Fruit fly (Drosophila melanogaster): ENCODE results near the gene meng.

Gene meng

dm6 chr2L:6693794-6694254, 48.5 kb upstream of the meng start (continued):
- TF ChIP-seq CG7271 (tag; optimal IDR thresholded peaks at IDR 0.05), result no peak
- no peak for TF ChIP-seq CG8281 (tag; optimal IDR thresholded peaks at IDR 0.05)
- no peak for TF ChIP-seq Ets97D (GFP tag; optimal IDR thresholded peaks at IDR 0.05)
- no peak for TF ChIP-seq B-H1 (GFP tag; IDR thresholded peaks at IDR 0.05)
- no peak for TF ChIP-seq prd (optimal IDR thresholded peaks at IDR 0.05)
- TF ChIP-seq prd (GFP tag; IDR thresholded peaks at IDR 0.05), result 0 out of 3 replicates have a peak, but pooled peaks have one; percentile 23
- no peak for TF ChIP-seq MBD-R2 (GFP tag; IDR thresholded peaks at IDR 0.05)
- TF ChIP-seq CG10366 (GFP tag; IDR thresholded peaks at IDR 0.05), result no peak; the same call in 1 of the 2 replicates
- TF ChIP-seq CG9797 (GFP tag; optimal IDR thresholded peaks at IDR 0.05), result no peak
- no peak for TF ChIP-seq pnt (GFP tag; optimal IDR thresholded peaks at IDR 0.05)
- peak; percentile 19 for TF ChIP-seq CG15011 (GFP tag; optimal IDR thresholded peaks at IDR 0.05)
- no peak for TF ChIP-seq repo (GFP tag; optimal IDR thresholded peaks at IDR 0.05)
- no peak for TF ChIP-seq Camta (GFP tag; optimal IDR thresholded peaks at IDR 0.05)
- no peak for TF ChIP-seq rib (GFP tag; IDR thresholded peaks at IDR 0.05)
- no peak for TF ChIP-seq CG6765 (GFP tag; optimal IDR thresholded peaks at IDR 0.05)
- no peak for TF ChIP-seq CG17568 (GFP tag; optimal IDR thresholded peaks at IDR 0.05)
- TF ChIP-seq gce (GFP tag; IDR thresholded peaks at IDR 0.05), result no peak
- no peak for TF ChIP-seq CG12155 (GFP tag; optimal IDR thresholded peaks at IDR 0.05)
- TF ChIP-seq CrebB (tag; optimal IDR thresholded peaks at IDR 0.05), result no peak
- 0 out of 2 replicates have a peak, but pooled peaks have one; percentile 12 for TF ChIP-seq vvl (GFP tag; IDR thresholded peaks at IDR 0.05)
- TF ChIP-seq CG34376 (GFP tag; optimal IDR thresholded peaks at IDR 0.05), result peak; percentile 14
- peak; percentile 14 for TF ChIP-seq fd64A (GFP tag; optimal IDR thresholded peaks at IDR 0.05)
- no peak for TF ChIP-seq CG5180 (GFP tag; optimal IDR thresholded peaks at IDR 0.05)
- peak; percentile 50 for TF ChIP-seq CG12659 (GFP tag; optimal IDR thresholded peaks at IDR 0.05)
- TF ChIP-seq D19A (tag; optimal IDR thresholded peaks at IDR 0.05), result peak; percentile 72
- TF ChIP-seq fru (optimal IDR thresholded peaks at IDR 0.05), result no peak
- no peak for TF ChIP-seq Atf3 (GFP tag; optimal IDR thresholded peaks at IDR 0.05)
- TF ChIP-seq CG9727 (GFP tag; optimal IDR thresholded peaks at IDR 0.05), result peak; percentile 64
- no peak for TF ChIP-seq pan (optimal IDR thresholded peaks at IDR 0.05)
- TF ChIP-seq pan (GFP tag; optimal IDR thresholded peaks at IDR 0.05 in 1 of 2, IDR thresholded peaks at IDR 0.05 in 1 of 2), result no peak
- TF ChIP-seq NC2β (GFP tag; optimal IDR thresholded peaks at IDR 0.05), result no peak
- TF ChIP-seq Rfx (GFP tag; IDR thresholded peaks at IDR 0.05), result no peak
- no peak for TF ChIP-seq ssp (GFP tag; IDR thresholded peaks at IDR 0.05)
- TF ChIP-seq CG3847 (GFP tag; IDR thresholded peaks at IDR 0.05), result no peak
- TF ChIP-seq Mrtf (GFP tag; IDR thresholded peaks at IDR 0.05), result no peak
- no peak for TF ChIP-seq CG31365 (tag; optimal IDR thresholded peaks at IDR 0.05)
- no peak for TF ChIP-seq CG43689 (GFP tag; IDR thresholded peaks at IDR 0.05)
- TF ChIP-seq CG13775 (GFP tag; optimal IDR thresholded peaks at IDR 0.05), result peak; percentile 41
- peak; percentile 2 for TF ChIP-seq Side (GFP tag; optimal IDR thresholded peaks at IDR 0.05)
- TF ChIP-seq dmrt11E (tag; optimal IDR thresholded peaks at IDR 0.05), result peak; percentile 54
- TF ChIP-seq sd (tag; optimal IDR thresholded peaks at IDR 0.05), result no peak
- no peak for TF ChIP-seq CG11398 (GFP tag; optimal IDR thresholded peaks at IDR 0.05)
- TF ChIP-seq CG10543 (GFP tag; optimal IDR thresholded peaks at IDR 0.05), result no peak
- TF ChIP-seq CG8089 (GFP tag; optimal IDR thresholded peaks at IDR 0.05), result peak; percentile 10
- TF ChIP-seq twi (tag; optimal IDR thresholded peaks at IDR 0.05), result peak; percentile 16
- peak; percentile 36 for TF ChIP-seq Nf-YC (tag; optimal IDR thresholded peaks at IDR 0.05)
- no peak for TF ChIP-seq CG18476 (GFP tag; optimal IDR thresholded peaks at IDR 0.05)
- no peak for TF ChIP-seq Opbp (GFP tag; IDR thresholded peaks at IDR 0.05; ENCODE audit: partially characterized antibody)
- no peak for TF ChIP-seq CG31224 (GFP tag; IDR thresholded peaks at IDR 0.05)
- no peak for TF ChIP-seq trh (GFP tag; optimal IDR thresholded peaks at IDR 0.05)
- TF ChIP-seq wdn (GFP tag; IDR thresholded peaks at IDR 0.05), result no peak
- no peak for TF ChIP-seq CG8944 (GFP tag; optimal IDR thresholded peaks at IDR 0.05)
- no peak for TF ChIP-seq yki (optimal IDR thresholded peaks at IDR 0.05)
